Fruit fly (Drosophila melanogaster): ENCODE data around the gene shf.
A peak's percentile ranks its signal among the peaks of the same experiment; 100 is the strongest.

The shf gene

dm6 chrX:6792891-6793290 lies 13.4 kb upstream of the shf start:
- TF ChIP-seq tj (GFP tag; optimal IDR thresholded peaks at IDR 0.05) (no peak), kay (GFP tag; ENCODE audit: borderline replicate concordance) (no peak), Hr96 (GFP tag; optimal IDR thresholded peaks at IDR 0.05) (no peak), CG11617 (GFP tag; optimal IDR thresholded peaks at IDR 0.05) (no peak), CG1620 (GFP tag; optimal IDR thresholded peaks at IDR 0.05) (no peak), CG7101 (tag; optimal IDR thresholded peaks at IDR 0.05) (no peak), Clk (GFP tag; optimal IDR thresholded peaks at IDR 0.05) (no peak), bab1 (GFP tag; optimal IDR thresholded peaks at IDR 0.05) (no peak), cic (GFP tag; optimal IDR thresholded peaks at IDR 0.05) (no peak), Crg-1 (GFP tag; optimal IDR thresholded peaks at IDR 0.05) (no peak), CG14711 (tag; optimal IDR thresholded peaks at IDR 0.05) (no peak), toe (GFP tag; optimal IDR thresholded peaks at IDR 0.05) (no peak), ovo (GFP tag; optimal IDR thresholded peaks at IDR 0.05) (no peak), CG12768 (GFP tag; optimal IDR thresholded peaks at IDR 0.05) (no peak), cnc (optimal IDR thresholded peaks at IDR 0.05) (no peak)

dm6 chrX:6791531-6791930 lies 12.1 kb upstream of the shf start:
- TF ChIP-seq cnc (optimal IDR thresholded peaks at IDR 0.05) (no peak), CG14711 (tag; optimal IDR thresholded peaks at IDR 0.05) (peak; percentile 17), CG12768 (GFP tag; optimal IDR thresholded peaks at IDR 0.05) (no peak), Mnt (GFP tag; optimal IDR thresholded peaks at IDR 0.05) (no peak), CG11617 (GFP tag; optimal IDR thresholded peaks at IDR 0.05) (no peak), toe (GFP tag; optimal IDR thresholded peaks at IDR 0.05) (no peak), CG7045 (GFP tag; optimal IDR thresholded peaks at IDR 0.05) (peak; percentile 6), kay (GFP tag; ENCODE audit: borderline replicate concordance) (no peak), CG33017 (tag; optimal IDR thresholded peaks at IDR 0.05) (peak; percentile 31), CG7101 (tag; optimal IDR thresholded peaks at IDR 0.05) (peak; percentile 53)

- TF ChIP-seq toe (GFP tag; optimal IDR thresholded peaks at IDR 0.05): no peak
- no peak for TF ChIP-seq pad (GFP tag; optimal IDR thresholded peaks at IDR 0.05)
- no peak for TF ChIP-seq CG14711 (tag; optimal IDR thresholded peaks at IDR 0.05)
- no peak for TF ChIP-seq CG33017 (tag; optimal IDR thresholded peaks at IDR 0.05)
- no peak for TF ChIP-seq CG5204 (GFP tag; optimal IDR thresholded peaks at IDR 0.05)
- TF ChIP-seq Clk (GFP tag; optimal IDR thresholded peaks at IDR 0.05): no peak
- no peak for TF ChIP-seq cnc (optimal IDR thresholded peaks at IDR 0.05)
- TF ChIP-seq cic (GFP tag; optimal IDR thresholded peaks at IDR 0.05): no peak
- TF ChIP-seq CG7101 (tag; optimal IDR thresholded peaks at IDR 0.05): no peak
Measured at dm6 chrX:6790944-6791343, 11.5 kb upstream of the shf start.

dm6 chrX:6778780-6779179 lies 679 bp downstream of the shf start:
- TF ChIP-seq Hr96 (GFP tag; optimal IDR thresholded peaks at IDR 0.05) (no peak), tj (GFP tag; optimal IDR thresholded peaks at IDR 0.05) (no peak), cnc (optimal IDR thresholded peaks at IDR 0.05) (no peak), ovo (GFP tag; optimal IDR thresholded peaks at IDR 0.05) (no peak)

- TF ChIP-seq Mnt (GFP tag; optimal IDR thresholded peaks at IDR 0.05): no peak
- no peak for TF ChIP-seq cic (GFP tag; optimal IDR thresholded peaks at IDR 0.05)
- no peak for TF ChIP-seq CG7101 (tag; optimal IDR thresholded peaks at IDR 0.05)
- no peak for TF ChIP-seq pad (GFP tag; optimal IDR thresholded peaks at IDR 0.05)
- no peak for TF ChIP-seq kay (GFP tag; ENCODE audit: borderline replicate concordance)
- no peak for TF ChIP-seq bab1 (GFP tag; optimal IDR thresholded peaks at IDR 0.05)
- TF ChIP-seq cnc (optimal IDR thresholded peaks at IDR 0.05): no peak
- no peak for TF ChIP-seq CG7045 (GFP tag; optimal IDR thresholded peaks at IDR 0.05)
- TF ChIP-seq ovo (GFP tag; optimal IDR thresholded peaks at IDR 0.05): no peak
- TF ChIP-seq Crg-1 (GFP tag; optimal IDR thresholded peaks at IDR 0.05): no peak
- no peak for TF ChIP-seq CG5204 (GFP tag; optimal IDR thresholded peaks at IDR 0.05)
- TF ChIP-seq Hr96 (GFP tag; optimal IDR thresholded peaks at IDR 0.05): no peak
- TF ChIP-seq CG1620 (GFP tag; optimal IDR thresholded peaks at IDR 0.05): no peak
- no peak for TF ChIP-seq tj (GFP tag; optimal IDR thresholded peaks at IDR 0.05)
- no peak for TF ChIP-seq Clk (GFP tag; optimal IDR thresholded peaks at IDR 0.05)
- no peak for TF ChIP-seq toe (GFP tag; optimal IDR thresholded peaks at IDR 0.05)
- no peak for TF ChIP-seq CG11617 (GFP tag; optimal IDR thresholded peaks at IDR 0.05)
- TF ChIP-seq CG12768 (GFP tag; optimal IDR thresholded peaks at IDR 0.05): no peak
- TF ChIP-seq CG33017 (tag; optimal IDR thresholded peaks at IDR 0.05): no peak
Measured at dm6 chrX:6778068-6778467, 1.4 kb downstream of the shf start.

dm6 chrX:6777394-6777793 lies 2.1 kb downstream of the shf start:
- TF ChIP-seq tj (GFP tag; optimal IDR thresholded peaks at IDR 0.05): no peak

dm6 chrX:6776934-6777333 lies 2.5 kb downstream of the shf start:
- no peak for TF ChIP-seq Hr96 (GFP tag; optimal IDR thresholded peaks at IDR 0.05)
- TF ChIP-seq Clk (GFP tag; optimal IDR thresholded peaks at IDR 0.05): no peak
- TF ChIP-seq CG5204 (GFP tag; optimal IDR thresholded peaks at IDR 0.05): no peak
- no peak for TF ChIP-seq ovo (GFP tag; optimal IDR thresholded peaks at IDR 0.05)
- TF ChIP-seq kay (GFP tag; ENCODE audit: borderline replicate concordance): no peak
- no peak for TF ChIP-seq cic (GFP tag; optimal IDR thresholded peaks at IDR 0.05)
- TF ChIP-seq cnc (optimal IDR thresholded peaks at IDR 0.05): no peak
- TF ChIP-seq toe (GFP tag; optimal IDR thresholded peaks at IDR 0.05): no peak
- no peak for TF ChIP-seq CG33017 (tag; optimal IDR thresholded peaks at IDR 0.05)
- no peak for TF ChIP-seq Mnt (GFP tag; optimal IDR thresholded peaks at IDR 0.05)
- TF ChIP-seq tj (GFP tag; optimal IDR thresholded peaks at IDR 0.05): no peak
- no peak for TF ChIP-seq Crg-1 (GFP tag; optimal IDR thresholded peaks at IDR 0.05)
- TF ChIP-seq CG1620 (GFP tag; optimal IDR thresholded peaks at IDR 0.05): no peak
- no peak for TF ChIP-seq CG12768 (GFP tag; optimal IDR thresholded peaks at IDR 0.05)
- no peak for TF ChIP-seq CG11617 (GFP tag; optimal IDR thresholded peaks at IDR 0.05)
- no peak for TF ChIP-seq CG14711 (tag; optimal IDR thresholded peaks at IDR 0.05)
